Fruit fly (Drosophila melanogaster) S2 (cell line): ENCODE measurements around the gene rst.

ENCODE experiments used
- CG8478 ChIP-seq: fragments of >200 bp; optimal IDR thresholded peaks from 2 replicates; lab custom pipeline; 2018
- CTCF ChIP-seq, 2 experiments: fragments of >200 bp; optimal IDR thresholded peaks; 2 replicates each; lab custom pipeline; 2018

DNA sequence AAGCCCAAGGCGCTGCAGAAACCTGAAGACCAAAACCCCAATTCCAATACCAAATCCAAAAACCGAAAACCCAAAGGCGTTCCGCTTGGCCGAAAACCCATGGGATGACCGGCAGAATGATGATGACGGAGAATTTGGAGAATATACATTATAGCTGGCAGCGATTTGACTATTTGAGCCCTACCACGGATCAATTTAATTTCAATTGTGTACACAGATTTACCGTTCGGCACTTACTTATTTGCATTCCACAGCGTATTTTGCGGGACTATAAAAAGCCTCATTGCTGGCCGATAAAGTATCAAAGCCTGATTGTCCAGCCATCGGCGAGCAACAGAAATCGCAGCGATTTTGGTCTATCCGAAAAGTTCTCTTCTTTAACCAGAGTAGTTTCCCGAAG, 28.5 kb downstream of the rst start, which contains the start of gene CG14423:
- TF ChIP-seq CG8478 (lab: Kevin White, UChicago) = no peak
- no peak for TF ChIP-seq CTCF (optimal IDR thresholded peaks at IDR 0.05; lab: Kevin White, UChicago)
